Worm (Caenorhabditis elegans) whole organism, midembryonic: Measurements from ENCODE around the gene M7.12.

ENCODE experiments used
- T22C8.4 ChIP-seq: fragments of 200-800 bp; sonication (Bioruptor generic); IDR thresholded peaks from 2 replicates; pipeline ENCODE4 v1.3.6; 2022; ENCODE audit warnings: missing genetic modification characterization, missing compliant biosample characterization
- cog-1 ChIP-seq: sonication (generic microtip); optimal IDR thresholded peaks from 2 replicates; lab custom pipeline; 2016; ENCODE audit warnings: missing genetic modification characterization, missing compliant biosample characterization
- flt-1 ChIP-seq: fragments of 200-800 bp; sonication (Bioruptor generic); IDR thresholded peaks from 2 replicates; pipeline ENCODE4 v1.3.6; 2022; ENCODE audit warnings: missing genetic modification characterization, missing compliant biosample characterization
- klf-2 ChIP-seq: fragments of 200-800 bp; sonication (Bioruptor generic); conservative IDR thresholded peaks from 2 replicates; pipeline ENCODE4 v1.3.6; 2022; ENCODE audit warnings: missing genetic modification reagents, missing genetic modification characterization, missing compliant biosample characterization
- med-1 ChIP-seq: sonication (generic microtip); optimal IDR thresholded peaks from 2 replicates; lab custom pipeline; 2017; ENCODE audit warnings: missing genetic modification characterization, mild to moderate bottlenecking, missing compliant biosample characterization, antibody characterized with exemption, missing genetic modification reagents; ENCODE audit not compliant: insufficient read depth
- ref-1 ChIP-seq: fragments of 200-800 bp; sonication (Bioruptor generic); conservative IDR thresholded peaks from 2 replicates; pipeline ENCODE4 v1.3.6; 2022; ENCODE audit warnings: missing genetic modification reagents, missing genetic modification characterization, missing compliant biosample characterization
- tab-1 ChIP-seq: fragments of 200-800 bp; sonication (Bioruptor generic); IDR thresholded peaks from 2 replicates; pipeline ENCODE4 v1.3.6; 2022; ENCODE audit warnings: missing genetic modification characterization, missing compliant biosample characterization
- ztf-23 ChIP-seq: fragments of 200-800 bp; sonication (Bioruptor generic); IDR thresholded peaks from 2 replicates; pipeline ENCODE4 v1.3.6; 2022; ENCODE audit warnings: missing genetic modification reagents, missing genetic modification characterization, missing compliant biosample characterization
- ztf-29 ChIP-seq: fragments of 200-800 bp; sonication (Bioruptor generic); IDR thresholded peaks from 2 replicates; pipeline ENCODE4 v1.3.6; 2022; ENCODE audit warnings: missing genetic modification reagents, missing genetic modification characterization, missing compliant biosample characterization

The M7.12 gene

ce11 chrIV:11097795-11098194, at the start of gene M7.12:
TSS of gene M7.12 (minus strand) at chrIV:11097982.
- TF ChIP-seq flt-1 (GFP tag; lab: Robert Waterston, UW) (no peak), cog-1 (no peak), ref-1 (GFP tag; lab: Robert Waterston, UW) (no peak), med-1 (GFP tag; lab: Kevin White, UChicago) (no peak), tab-1 (no peak), T22C8.4 (GFP tag; lab: Robert Waterston, UW) (no peak), ztf-23 (GFP tag; lab: Robert Waterston, UW) (no peak), klf-2 (GFP tag; lab: Robert Waterston, UW) (no peak), ztf-29 (GFP tag; lab: Robert Waterston, UW) (no peak)

DNA sequence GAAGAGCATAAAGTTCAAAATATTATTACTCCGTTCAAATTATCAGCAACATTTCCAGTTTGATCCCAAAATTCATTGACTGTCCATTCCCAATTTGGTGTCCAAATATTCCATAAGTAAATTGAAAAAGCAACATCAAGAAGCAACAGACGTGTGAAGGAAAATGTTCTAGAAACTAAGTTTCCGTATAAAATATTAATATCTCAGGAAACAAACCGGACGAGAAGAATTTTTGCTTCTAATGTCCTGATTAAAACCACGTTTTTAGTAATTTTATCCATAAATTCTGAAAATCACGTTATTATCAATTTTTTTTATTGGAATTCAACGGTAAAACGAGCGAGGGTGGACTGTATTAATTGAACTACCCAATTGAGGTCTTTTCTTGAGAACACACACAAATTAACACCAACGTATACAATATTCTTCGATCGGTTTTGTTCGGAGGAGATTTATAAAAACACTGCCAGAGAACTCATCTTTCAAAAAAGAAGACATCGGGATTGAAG, 49.2 kb upstream of the M7.12 start, which contains the start of gene pigq-1:
Gene pigq-1 (minus strand): TSS at position 286 of the 509 bp plus-strand sequence.
- TF ChIP-seq tab-1 = no peak
- TF ChIP-seq flt-1 (GFP tag; lab: Robert Waterston, UW) = no peak

DNA sequence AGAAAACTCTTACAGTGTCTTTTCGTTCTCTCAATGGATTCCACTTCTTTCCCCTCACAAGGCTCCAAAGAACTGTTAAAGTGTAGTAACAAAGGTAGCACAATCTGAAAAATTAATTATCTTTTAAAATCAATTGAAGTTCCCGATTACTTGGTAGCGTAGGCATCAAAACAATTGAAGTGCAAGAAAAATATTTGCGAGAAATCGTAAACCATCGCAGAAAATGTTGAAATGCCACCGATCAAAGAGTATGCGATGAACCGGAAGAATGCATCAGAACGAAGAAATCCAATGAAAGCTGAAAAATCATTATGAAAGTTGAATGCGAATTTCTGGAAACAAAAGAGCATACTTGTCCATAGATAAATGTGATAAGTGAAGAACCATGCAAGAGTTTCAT, 48.7 kb upstream of the M7.12 start:
- no peak for TF ChIP-seq ztf-29 (GFP tag; lab: Robert Waterston, UW)
- TF ChIP-seq ztf-23 (GFP tag; lab: Robert Waterston, UW) = no peak
- no peak for TF ChIP-seq T22C8.4 (GFP tag; lab: Robert Waterston, UW)
- no peak for TF ChIP-seq ref-1 (GFP tag; lab: Robert Waterston, UW)
- no peak for TF ChIP-seq med-1 (GFP tag; lab: Kevin White, UChicago)
- no peak for TF ChIP-seq tab-1
- no peak for TF ChIP-seq flt-1 (GFP tag; lab: Robert Waterston, UW)
- TF ChIP-seq cog-1 = no peak
- no peak for TF ChIP-seq klf-2 (GFP tag; lab: Robert Waterston, UW)

DNA sequence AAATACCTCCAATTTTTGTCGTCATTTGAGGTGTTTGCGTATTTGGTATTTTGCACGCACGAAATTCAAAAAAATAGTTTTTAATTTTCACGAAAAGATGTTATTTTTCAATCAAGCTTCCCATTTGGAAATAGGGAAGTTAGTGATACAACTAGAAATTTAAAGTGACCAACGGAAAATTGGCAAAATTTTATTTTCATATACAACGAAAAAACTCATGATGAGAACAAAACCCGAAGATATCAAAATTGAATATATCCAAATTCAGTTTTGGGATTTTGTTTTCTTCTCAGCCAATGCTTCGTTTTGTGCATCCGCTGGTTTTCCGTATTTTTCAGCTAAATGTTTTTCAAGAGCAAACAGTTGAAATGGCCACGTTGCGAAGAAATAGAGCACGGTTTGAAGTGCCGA, 48.2 kb upstream of the M7.12 start:
- TF ChIP-seq tab-1 (no peak), ztf-29 (GFP tag; lab: Robert Waterston, UW) (no peak), ztf-23 (GFP tag; lab: Robert Waterston, UW) (no peak), cog-1 (no peak), flt-1 (GFP tag; lab: Robert Waterston, UW) (no peak), ref-1 (GFP tag; lab: Robert Waterston, UW) (no peak), klf-2 (GFP tag; lab: Robert Waterston, UW) (no peak), T22C8.4 (GFP tag; lab: Robert Waterston, UW) (no peak), med-1 (GFP tag; lab: Kevin White, UChicago) (no peak)

DNA sequence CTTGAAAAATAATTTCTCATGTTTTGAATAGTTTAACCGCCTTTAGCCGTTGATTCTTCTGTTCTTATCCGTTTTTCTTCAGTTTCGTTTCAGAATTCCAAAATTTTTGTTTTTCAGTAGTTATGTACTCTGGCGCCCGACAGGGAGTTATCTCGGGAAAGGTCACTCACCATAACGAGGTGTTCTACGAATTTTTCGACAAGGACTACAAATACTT, 45.4 kb upstream of the M7.12 start, which contains the start of gene F01G4.4:
Gene F01G4.4 (plus strand): TSS at position 118 of the 217 bp plus-strand sequence.
- TF ChIP-seq tab-1 = no peak
- no peak for TF ChIP-seq med-1 (GFP tag; lab: Kevin White, UChicago)
- no peak for TF ChIP-seq T22C8.4 (GFP tag; lab: Robert Waterston, UW)
- no peak for TF ChIP-seq ztf-23 (GFP tag; lab: Robert Waterston, UW)
- TF ChIP-seq ztf-29 (GFP tag; lab: Robert Waterston, UW) = no peak
- TF ChIP-seq ref-1 (GFP tag; lab: Robert Waterston, UW) = no peak

ce11 chrIV:11142314-11143227, 44.8 kb upstream of the M7.12 start, which contains the start of gene skih-2:
TSS of gene skih-2 (minus strand) at chrIV:11142364.
- TF ChIP-seq cog-1 = no peak
- no peak for TF ChIP-seq tab-1

DNA sequence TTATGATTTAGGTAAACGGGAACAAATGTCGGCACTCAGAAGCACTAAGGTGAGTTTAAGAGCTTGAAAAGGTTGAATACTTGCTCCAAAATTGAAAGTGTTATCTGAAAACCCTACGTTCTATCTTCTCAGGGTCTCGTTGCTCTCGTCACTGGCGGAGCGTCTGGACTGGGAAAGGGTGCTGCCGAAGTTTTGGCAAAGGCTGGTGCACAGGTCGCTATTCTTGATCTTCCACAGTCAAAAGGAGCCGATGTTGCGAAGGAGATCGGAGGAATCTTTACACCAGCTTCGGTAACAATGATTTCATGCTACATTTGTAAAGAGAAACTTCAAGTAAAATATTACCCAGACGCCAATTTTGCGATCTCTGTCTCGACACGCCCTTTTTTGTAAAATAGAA, 33.5 kb upstream of the M7.12 start, which contains the start of gene ard-1:
Gene ard-1 (plus strand): TSS at position 12 of the 400 bp plus-strand sequence.
- TF ChIP-seq ref-1 (GFP tag; lab: Robert Waterston, UW) (no peak), med-1 (GFP tag; lab: Kevin White, UChicago) (no peak), ztf-23 (GFP tag; lab: Robert Waterston, UW) (no peak), T22C8.4 (GFP tag; lab: Robert Waterston, UW) (no peak), ztf-29 (GFP tag; lab: Robert Waterston, UW) (no peak), cog-1 (no peak), flt-1 (GFP tag; lab: Robert Waterston, UW) (no peak), tab-1 (no peak), klf-2 (GFP tag; lab: Robert Waterston, UW) (no peak)

DNA sequence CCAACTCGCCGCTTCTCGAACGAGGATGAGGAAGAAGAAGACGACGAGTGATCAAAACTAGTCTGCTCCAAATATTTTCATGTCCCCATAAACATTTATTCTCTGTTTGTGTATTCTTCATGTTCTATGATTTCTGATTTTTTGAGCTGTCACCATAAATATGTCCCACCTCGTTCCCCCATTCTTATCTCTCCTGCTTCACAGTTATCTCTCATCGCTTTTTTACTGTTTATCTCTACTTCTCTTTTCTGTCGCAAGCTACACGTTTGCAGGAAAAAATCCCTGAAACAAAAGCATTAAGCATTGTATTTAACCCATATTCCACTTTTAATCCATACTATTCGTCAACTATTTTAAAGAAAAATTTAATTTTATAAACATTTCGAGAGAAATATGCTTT, 33.0 kb upstream of the M7.12 start:
- TF ChIP-seq klf-2 (GFP tag; lab: Robert Waterston, UW) = no peak
- TF ChIP-seq flt-1 (GFP tag; lab: Robert Waterston, UW) = no peak
- TF ChIP-seq ztf-29 (GFP tag; lab: Robert Waterston, UW) = no peak
- no peak for TF ChIP-seq cog-1
- TF ChIP-seq ztf-23 (GFP tag; lab: Robert Waterston, UW) = no peak
- TF ChIP-seq tab-1 = no peak
- TF ChIP-seq ref-1 (GFP tag; lab: Robert Waterston, UW) = no peak
- TF ChIP-seq med-1 (GFP tag; lab: Kevin White, UChicago) = no peak
- TF ChIP-seq T22C8.4 (GFP tag; lab: Robert Waterston, UW) = no peak

DNA sequence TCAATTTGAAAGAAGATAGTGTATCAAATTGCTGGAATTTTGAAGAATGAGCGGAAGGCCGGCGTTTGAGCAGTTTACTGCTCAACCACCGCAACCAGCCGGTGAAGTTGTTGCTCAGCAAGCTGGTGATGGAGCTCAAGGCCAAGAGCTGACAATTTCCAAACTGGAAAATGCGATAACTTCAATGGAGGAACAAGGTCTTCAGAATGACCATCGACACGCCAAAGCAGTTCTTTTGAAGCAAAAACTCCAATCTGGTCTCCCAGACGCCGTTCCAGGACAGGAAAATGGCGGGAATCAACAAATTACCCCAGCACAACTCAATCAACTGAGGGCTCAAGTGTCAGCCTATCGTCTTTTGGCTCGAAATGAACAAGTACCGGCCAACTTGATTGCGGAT, 28.2 kb upstream of the M7.12 start:
- no peak for TF ChIP-seq med-1 (GFP tag; lab: Kevin White, UChicago)

ce11 chrIV:11126004-11126027, 28.0 kb upstream of the M7.12 start, which contains the start of gene swsn-4:
TSS of gene swsn-4 (plus strand) at chrIV:11126024.
- no peak for TF ChIP-seq ref-1 (GFP tag; lab: Robert Waterston, UW)
- no peak for TF ChIP-seq ztf-23 (GFP tag; lab: Robert Waterston, UW)
- no peak for TF ChIP-seq ztf-29 (GFP tag; lab: Robert Waterston, UW)
- TF ChIP-seq klf-2 (GFP tag; lab: Robert Waterston, UW) = no peak
- TF ChIP-seq T22C8.4 (GFP tag; lab: Robert Waterston, UW) = no peak
- no peak for TF ChIP-seq flt-1 (GFP tag; lab: Robert Waterston, UW)
- TF ChIP-seq tab-1 = no peak
